Worm (Caenorhabditis elegans): ENCODE data around the gene srh-192.
"Not testable (repeated sequence)": the region's sequence is repeated elsewhere in the genome, so short reads cannot be mapped to it uniquely, and the experiment has no call there.

srh-192 gene

ce11 chrV:4299741-4300140 lies 15.2 kb downstream of the srh-192 start, which contains the start of gene ZC132.3:
Gene ZC132.3 (minus strand): TSS chrV:4299841.
- TF ChIP-seq F57C9.4 (tag; optimal IDR thresholded peaks at IDR 0.05) (no peak), lsy-27 (tag; optimal IDR thresholded peaks at IDR 0.05; ENCODE audit: borderline replicate concordance, insufficient read depth) (no peak), ets-4 (GFP tag; optimal IDR thresholded peaks at IDR 0.05) (no peak), lin-26 (GFP tag; IDR thresholded peaks at IDR 0.05) (no peak), F49E8.2 (tag; optimal IDR thresholded peaks at IDR 0.05; ENCODE audit: insufficient read depth) (no peak), B0261.1 (tag; optimal IDR thresholded peaks at IDR 0.05) (no peak), sea-2 (GFP tag; IDR thresholded peaks at IDR 0.05) (no peak), zim-3 (tag; optimal IDR thresholded peaks at IDR 0.05) (no peak), dox-1 (GFP tag; IDR thresholded peaks at IDR 0.05) (no peak), bed-2 (GFP tag; IDR thresholded peaks at IDR 0.05) (no peak), B0336.3 (GFP tag; IDR thresholded peaks at IDR 0.05) (no peak), F55B11.4 (tag; optimal IDR thresholded peaks at IDR 0.05; ENCODE audit: borderline replicate concordance, insufficient read depth) (no peak), lir-1 (GFP tag; conservative IDR thresholded peaks at IDR 0.05) (no peak)

- TF ChIP-seq lin-35 (GFP tag; optimal IDR thresholded peaks at IDR 0.05) (no peak), nhr-27 (tag; optimal IDR thresholded peaks at IDR 0.05) (no peak), dox-1 (GFP tag; IDR thresholded peaks at IDR 0.05) (no peak), egrh-3 (GFP tag; IDR thresholded peaks at IDR 0.05) (no peak), ceh-100 (GFP tag; IDR thresholded peaks at IDR 0.05) (no peak), cebp-2 (GFP tag; IDR thresholded peaks at IDR 0.05) (no peak), rpc-1 (optimal IDR thresholded peaks at IDR 0.05) (no peak), rpc-1 (tag; optimal IDR thresholded peaks at IDR 0.05) (no peak), repo-1 (tag; optimal IDR thresholded peaks at IDR 0.05) (no peak), ztf-3 (GFP tag; optimal IDR thresholded peaks at IDR 0.05) (no peak), hrde-1 (tag; optimal IDR thresholded peaks at IDR 0.05; ENCODE audit: borderline replicate concordance) (no peak), ceh-79 (tag; optimal IDR thresholded peaks at IDR 0.05) (no peak), snpc-4 (GFP tag; optimal IDR thresholded peaks at IDR 0.05) (no peak), snpc-4 (tag; optimal IDR thresholded peaks at IDR 0.05) (no peak), F33H1.4 (GFP tag; IDR thresholded peaks at IDR 0.05) (no peak), hsf-1 (GFP tag; IDR thresholded peaks at IDR 0.05) (no peak)
These were observed 16.4 kb downstream of the srh-192 start, which contains the start of gene ZC132.11 for ce11 chrV:4298579-4298978. Gene ZC132.11 (minus strand): TSS chrV:4298679.

- no peak for TF ChIP-seq bed-1 (GFP tag; IDR thresholded peaks at IDR 0.05)
- TF ChIP-seq ztf-28 (GFP tag; IDR thresholded peaks at IDR 0.05) = no peak
- TF ChIP-seq snpc-4 (GFP tag; optimal IDR thresholded peaks at IDR 0.05) = no peak
- no peak for TF ChIP-seq snpc-4 (tag; optimal IDR thresholded peaks at IDR 0.05)
- no peak for TF ChIP-seq let-607 (tag; optimal IDR thresholded peaks at IDR 0.05)
- no peak for TF ChIP-seq lag-1 (GFP tag; IDR thresholded peaks at IDR 0.05)
- no peak for TF ChIP-seq T07F8.4 (tag; optimal IDR thresholded peaks at IDR 0.05)
- TF ChIP-seq ets-4 (GFP tag; optimal IDR thresholded peaks at IDR 0.05) = no peak
- TF ChIP-seq attf-5 (GFP tag; optimal IDR thresholded peaks at IDR 0.05) = no peak
- no peak for TF ChIP-seq ccch-3 (GFP tag; optimal IDR thresholded peaks at IDR 0.05)
- no peak for TF ChIP-seq bed-2 (GFP tag; IDR thresholded peaks at IDR 0.05)
These were observed 19.0 kb downstream of the srh-192 start, which contains the start of gene F47D2.11 for ce11 chrV:4295920-4296319. Gene F47D2.11 (minus strand): TSS chrV:4296020.

- TF ChIP-seq tlf-1 (GFP tag; optimal IDR thresholded peaks at IDR 0.05); atf-7 (tag; optimal IDR thresholded peaks at IDR 0.05); B0019.2 (GFP tag; conservative IDR thresholded peaks at IDR 0.05): not testable (repeated sequence)
These were observed 21.5 kb downstream of the srh-192 start, which contains the start of gene srh-194 for ce11 chrV:4293425-4293824. Gene srh-194 (minus strand): TSS chrV:4293525.

Data from whole organism, young adult.